Worm (Caenorhabditis elegans) whole organism, L4 larva: ENCODE measurements around the gene EEED8.18.
A peak's percentile ranks its signal among the peaks of the same experiment; 100 is the strongest.

Experiments used
- F10B5.3 ChIP-seq: sonication (generic microtip); optimal IDR thresholded peaks from 2 replicates; lab custom pipeline; 2016; ENCODE audit warnings: mild to moderate bottlenecking, missing genetic modification characterization, missing compliant biosample characterization
- F26F4.8 ChIP-seq: fragments of 200-800 bp; sonication (Bioruptor generic); conservative IDR thresholded peaks from 2 replicates; pipeline ENCODE4 v1.3.6; 2022; ENCODE audit warnings: missing genetic modification characterization, missing compliant biosample characterization
- F44E2.7 ChIP-seq: fragments of 200-800 bp; sonication (Bioruptor generic); IDR thresholded peaks from 2 replicates; pipeline ENCODE4 v2.1.2; 2022; ENCODE audit warnings: missing genetic modification characterization, missing compliant biosample characterization
- F49E8.2 ChIP-seq: sonication (generic microtip); optimal IDR thresholded peaks from 2 replicates; lab custom pipeline; 2016; ENCODE audit warnings: missing compliant biosample characterization, mild to moderate bottlenecking, missing genetic modification characterization, borderline replicate concordance
- T26A8.4 ChIP-seq: fragments of 200-800 bp; sonication (Bioruptor generic); IDR thresholded peaks from 2 replicates; pipeline ENCODE4 v1.3.6; 2022; ENCODE audit warnings: missing genetic modification characterization, missing compliant biosample characterization
- Y105C5A.15 ChIP-seq: fragments of 200-800 bp; sonication (Bioruptor generic); IDR thresholded peaks from 2 replicates; pipeline ENCODE4 v1.3.6; 2022; ENCODE audit warnings: missing genetic modification characterization, missing compliant biosample characterization
- Y75B8A.6 ChIP-seq: fragments of 200-800 bp; sonication (Bioruptor generic); IDR thresholded peaks from 2 replicates; pipeline ENCODE4 v1.3.6; 2022; ENCODE audit warnings: missing genetic modification reagents, missing genetic modification characterization, missing compliant biosample characterization
- ZK546.5 ChIP-seq, 2 experiments: sonication (generic microtip); optimal IDR thresholded peaks; 2 replicates each; lab custom pipeline; 2017; ENCODE audit warnings: missing biosample characterization in 2 of 2, missing genetic modification characterization in 2 of 2
- aha-1 ChIP-seq: fragments of 150-350 bp; peaks from one replicate; lab custom pipeline; 2014; ENCODE audit warnings: missing biosample characterization, missing genetic modification characterization
- aly-2 ChIP-seq: sonication (generic microtip); optimal IDR thresholded peaks from 2 replicates; lab custom pipeline; 2018; ENCODE audit warnings: missing biosample characterization, missing genetic modification characterization
- ceh-62 ChIP-seq: sonication (generic microtip); optimal IDR thresholded peaks from 2 replicates; lab custom pipeline; 2017; ENCODE audit warnings: missing biosample characterization, missing genetic modification characterization
- ces-1 ChIP-seq: fragments of 150-350 bp; sonication (generic microtip); optimal IDR thresholded peaks from 4 replicates; lab custom pipeline; 2014; ENCODE audit warnings: missing biosample characterization, missing genetic modification reagents, missing genetic modification characterization
- daf-12 ChIP-seq: fragments of 150-350 bp; optimal IDR thresholded peaks from 2 replicates; lab custom pipeline; 2014; ENCODE audit warnings: missing biosample characterization, missing genetic modification reagents, missing genetic modification characterization
- daf-16 ChIP-seq, 3 experiments: sonication (generic microtip); optimal IDR thresholded peaks; 2 replicates each; lab custom pipeline; 2016 to 2017; ENCODE audit warnings: missing genetic modification characterization in 3 of 3, missing genetic modification reagents in 3 of 3, mild to moderate bottlenecking in 2 of 3, missing compliant biosample characterization in 2 of 3, missing biosample characterization in 1 of 3, moderate library complexity in 1 of 3
- daf-8 ChIP-seq: fragments of 200-800 bp; sonication (Bioruptor generic); IDR thresholded peaks from 2 replicates; pipeline ENCODE4 v1.3.6; 2022; ENCODE audit warnings: missing genetic modification characterization, missing compliant biosample characterization
- dmd-6 ChIP-seq: fragments of 200-800 bp; sonication (Bioruptor generic); IDR thresholded peaks from 2 replicates; pipeline ENCODE4 v1.3.6; 2022; ENCODE audit warnings: missing genetic modification reagents, missing genetic modification characterization, missing compliant biosample characterization
- dpl-1 ChIP-seq: fragments of 150-350 bp; optimal IDR thresholded peaks from 2 replicates; lab custom pipeline; 2014; ENCODE audit warnings: missing biosample characterization, missing genetic modification reagents, missing genetic modification characterization
- duxl-1 ChIP-seq: sonication (generic microtip); optimal IDR thresholded peaks from 2 replicates; lab custom pipeline; 2016; ENCODE audit warnings: mild to moderate bottlenecking, missing genetic modification characterization, moderate library complexity, missing compliant biosample characterization; ENCODE audit not compliant: poor library complexity
- dve-1 ChIP-seq: sonication (generic microtip); optimal IDR thresholded peaks from 2 replicates; lab custom pipeline; 2017; ENCODE audit warnings: antibody characterized with exemption, mild to moderate bottlenecking, missing genetic modification characterization, missing compliant biosample characterization; ENCODE audit not compliant: insufficient read depth
- fkh-10 ChIP-seq: fragments of 150-350 bp; optimal IDR thresholded peaks from 2 replicates; lab custom pipeline; 2014; ENCODE audit warnings: missing biosample characterization, missing genetic modification reagents, missing genetic modification characterization
- fos-1 ChIP-seq: fragments of 150-350 bp; optimal IDR thresholded peaks from 2 replicates; lab custom pipeline; 2014; ENCODE audit warnings: missing biosample characterization, missing genetic modification characterization
- hif-1 ChIP-seq, 2 experiments: sonication (generic microtip); optimal IDR thresholded peaks; 2 replicates each; lab custom pipeline; 2016 to 2017; ENCODE audit warnings: missing compliant biosample characterization in 2 of 2, missing genetic modification characterization in 2 of 2, missing genetic modification reagents in 2 of 2, missing genotype in 2 of 2, mild to moderate bottlenecking in 1 of 2
- hmg-1.1 ChIP-seq: fragments of 200-800 bp; sonication (Bioruptor generic); IDR thresholded peaks from 2 replicates; pipeline ENCODE4 v1.3.6; 2022; ENCODE audit warnings: missing genetic modification reagents, missing genetic modification characterization, missing compliant biosample characterization
- lin-1 ChIP-seq: fragments of 200-800 bp; sonication (Bioruptor generic); IDR thresholded peaks from 2 replicates; pipeline ENCODE4 v1.3.6; 2022; ENCODE audit warnings: missing genetic modification reagents, missing genetic modification characterization, missing compliant biosample characterization
- lin-29 ChIP-seq: fragments of 200-800 bp; sonication (Bioruptor generic); IDR thresholded peaks from 2 replicates; pipeline ENCODE4 v1.3.6; 2022; ENCODE audit warnings: missing genetic modification reagents, missing genetic modification characterization, missing compliant biosample characterization
- lin-38 ChIP-seq: fragments of 200-800 bp; sonication (Bioruptor generic); IDR thresholded peaks from 2 replicates; pipeline ENCODE4 v1.3.6; 2022; ENCODE audit warnings: missing genetic modification reagents, missing genetic modification characterization, missing compliant biosample characterization
- madf-5 ChIP-seq, 2 experiments: fragments of 200-800 bp; sonication (Bioruptor generic); IDR thresholded peaks; 2 replicates each; pipeline ENCODE4 v1.3.6; 2022; ENCODE audit warnings: missing compliant biosample characterization in 2 of 2, missing genetic modification characterization in 2 of 2
- madf-9 ChIP-seq: fragments of 200-800 bp; sonication (Bioruptor generic); conservative IDR thresholded peaks from 2 replicates; pipeline ENCODE4 v1.3.6; 2022; ENCODE audit warnings: missing genetic modification reagents, missing genetic modification characterization, missing compliant biosample characterization
- mdl-1 ChIP-seq, 2 experiments: fragments of 150-350 bp in 1 of 2; sonication (generic microtip) in 1 of 2; optimal IDR thresholded peaks; 2 replicates each; lab custom pipeline; 2014 to 2017; ENCODE audit warnings: missing biosample characterization in 2 of 2, missing genetic modification characterization in 2 of 2
- mdt-29 ChIP-seq: fragments of 200-800 bp; sonication (Bioruptor generic); IDR thresholded peaks from 2 replicates; pipeline ENCODE4 v1.3.6; 2022; ENCODE audit warnings: missing genetic modification reagents, missing genetic modification characterization, missing compliant biosample characterization
- mep-1 ChIP-seq: fragments of 150-350 bp; sonication (generic microtip); optimal IDR thresholded peaks from 3 replicates; lab custom pipeline; 2014; ENCODE audit warnings: missing biosample characterization, missing genetic modification characterization
- mes-2 ChIP-seq: sonication (generic microtip); optimal IDR thresholded peaks from 2 replicates; lab custom pipeline; 2016; ENCODE audit warnings: missing genotype, mild to moderate bottlenecking, missing genetic modification characterization, missing compliant biosample characterization; ENCODE audit not compliant: poor library complexity, severe bottlenecking
- mxl-2 ChIP-seq: fragments of 200-800 bp; sonication (Bioruptor generic); conservative IDR thresholded peaks from 2 replicates; pipeline ENCODE4 v1.3.6; 2022; ENCODE audit warnings: missing genetic modification reagents, missing genetic modification characterization, missing compliant biosample characterization
- mxl-3 ChIP-seq: fragments of 200-800 bp; sonication (Bioruptor generic); optimal IDR thresholded peaks from 2 replicates; lab custom pipeline; 2018; ENCODE audit warnings: mild to moderate bottlenecking, missing genetic modification characterization, missing compliant biosample characterization
- nhr-237 ChIP-seq: sonication (generic microtip); optimal IDR thresholded peaks from 2 replicates; lab custom pipeline; 2017; ENCODE audit warnings: missing biosample characterization, missing genetic modification characterization
- nhr-25 ChIP-seq: sonication (generic microtip); optimal IDR thresholded peaks from 2 replicates; lab custom pipeline; 2017; ENCODE audit warnings: missing genetic modification characterization, mild to moderate bottlenecking, missing compliant biosample characterization, antibody characterized with exemption, moderate library complexity, borderline replicate concordance; ENCODE audit not compliant: insufficient read depth
- nhr-28 ChIP-seq: fragments of 150-350 bp; optimal IDR thresholded peaks from 2 replicates; lab custom pipeline; 2014; ENCODE audit warnings: missing biosample characterization, missing genetic modification characterization
- nhr-48 ChIP-seq: sonication (generic microtip); optimal IDR thresholded peaks from 2 replicates; lab custom pipeline; 2016; ENCODE audit warnings: mild to moderate bottlenecking, missing genetic modification characterization, missing compliant biosample characterization
- nhr-76 ChIP-seq: fragments of 150-350 bp; optimal IDR thresholded peaks from 2 replicates; lab custom pipeline; 2014; ENCODE audit warnings: missing biosample characterization, missing genetic modification characterization
- php-3 ChIP-seq: fragments of 200-800 bp; sonication (Bioruptor generic); IDR thresholded peaks from 2 replicates; pipeline ENCODE4 v1.3.6; 2022; ENCODE audit warnings: missing genetic modification reagents, missing genetic modification characterization, missing compliant biosample characterization
- rbr-2 ChIP-seq: sonication (generic microtip); optimal IDR thresholded peaks from 2 replicates; lab custom pipeline; 2016; ENCODE audit warnings: missing genotype, missing genetic modification characterization, missing compliant biosample characterization
- saeg-2 ChIP-seq: fragments of 200-800 bp; sonication (Bioruptor generic); IDR thresholded peaks from 2 replicates; pipeline ENCODE4 v1.3.6; 2022; ENCODE audit warnings: missing genetic modification reagents, missing genetic modification characterization, missing compliant biosample characterization
- set-16 ChIP-seq: fragments of 200-800 bp; sonication (Bioruptor generic); IDR thresholded peaks from 2 replicates; pipeline ENCODE4 v1.3.6; 2022; ENCODE audit warnings: missing genetic modification reagents, missing genetic modification characterization, missing compliant biosample characterization
- snpc-1.2 ChIP-seq: fragments of 200-800 bp; sonication (Bioruptor generic); IDR thresholded peaks from 2 replicates; pipeline ENCODE4 v1.3.6; 2022; ENCODE audit warnings: missing genetic modification reagents, missing genetic modification characterization, missing compliant biosample characterization
- snpc-4 ChIP-seq: fragments of 150-350 bp; optimal IDR thresholded peaks from 2 replicates; lab custom pipeline; 2014; ENCODE audit warnings: missing biosample characterization, missing genetic modification characterization
- unc-62 ChIP-seq, 3 experiments: fragments of 150-350 bp in 1 of 3; sonication (generic microtip); optimal IDR thresholded peaks in 2 of 3; peaks in 1 of 3; 1 replicate in 1 of 3; 2 replicates in 2 of 3; lab custom pipeline; 2014 to 2017; ENCODE audit warnings: missing biosample characterization in 3 of 3, missing genetic modification characterization in 3 of 3, missing genetic modification reagents in 3 of 3, missing genotype in 1 of 3
- zag-1 ChIP-seq: fragments of 150-350 bp; optimal IDR thresholded peaks from 2 replicates; lab custom pipeline; 2014; ENCODE audit warnings: missing biosample characterization, missing genetic modification characterization
- ztf-7 ChIP-seq: fragments of 150-350 bp; optimal IDR thresholded peaks from 2 replicates; lab custom pipeline; 2014; ENCODE audit warnings: missing biosample characterization, missing genetic modification characterization

EEED8.18 gene

ce11 chrII:5373275-5374047 is 38.9 kb downstream of the EEED8.18 start, which contains the start of the genes agt-2 and F09E5.3 (continued):
- TF ChIP-seq ceh-62 (tag; lab: Kevin White, UChicago) (no peak), mdt-29 (GFP tag; lab: Robert Waterston, UW) (no peak), snpc-1.2 (GFP tag; lab: Robert Waterston, UW) (no peak), unc-62 (GFP tag; optimal IDR thresholded peaks at IDR 0.05 in 1 of 2; lab: Kevin White, UChicago) (peak in 1 of 2 experiments; percentile 88), unc-62 (tag; optimal IDR thresholded peaks at IDR 0.05; lab: Kevin White, UChicago) (no peak), nhr-28 (tag; lab: Kevin White, UChicago) (peak; percentile 34), madf-9 (GFP tag; lab: Robert Waterston, UW) (0 out of 2 replicates have a peak, but pooled peaks have one; percentile 17), daf-8 (GFP tag; lab: Robert Waterston, UW) (no peak), fkh-10 (peak; percentile 86), T26A8.4 (GFP tag; lab: Robert Waterston, UW) (peak; percentile 90), duxl-1 (peak; percentile 58), aha-1 (tag; lab: Kevin White, UChicago) (peak; percentile 86), lin-38 (GFP tag; lab: Robert Waterston, UW) (peak; percentile 86), mxl-2 (GFP tag; lab: Robert Waterston, UW) (no peak), madf-5 (GFP tag; IDR thresholded peaks at IDR 0.05; lab: Robert Waterston, UW) (no peak), ces-1 (GFP tag; lab: Kevin White, UChicago) (peak; percentile 32), F26F4.8 (no peak), F10B5.3 (tag; lab: Kevin White, UChicago) (peak; percentile 65), mdl-1 (tag; optimal IDR thresholded peaks at IDR 0.05; lab: Kevin White, UChicago) (peak in 1 of 2 experiments; percentile 42), php-3 (GFP tag; lab: Robert Waterston, UW) (no peak), dpl-1 (GFP tag; lab: Kevin White, UChicago) (peak; percentile 87), ztf-7 (tag; lab: Kevin White, UChicago) (peak; percentile 47), daf-16 (GFP tag; optimal IDR thresholded peaks at IDR 0.05; lab: Kevin White, UChicago) (peak in 1 of 2 experiments; percentile 19), daf-16 (tag; optimal IDR thresholded peaks at IDR 0.05; lab: Kevin White, UChicago) (peak; percentile 19), dmd-6 (peak; percentile 83), zag-1 (tag; lab: Kevin White, UChicago) (no peak), set-16 (GFP tag; lab: Robert Waterston, UW) (no peak), saeg-2 (no peak), Y105C5A.15 (no peak), ZK546.5 (tag; optimal IDR thresholded peaks at IDR 0.05; lab: Kevin White, UChicago) (no peak), nhr-237 (no peak), daf-12 (tag; lab: Kevin White, UChicago) (no peak), F44E2.7 (GFP tag; lab: Robert Waterston, UW) (no peak), nhr-25 (tag; lab: Kevin White, UChicago) (peak; percentile 73), nhr-48 (peak; percentile 67), snpc-4 (tag; lab: Kevin White, UChicago) (no peak), dve-1 (tag; lab: Kevin White, UChicago) (peak; percentile 91), F49E8.2 (tag; lab: Kevin White, UChicago) (no peak), mxl-3 (GFP tag; lab: Kevin White, UChicago) (peak; percentile 62), lin-1 (GFP tag; lab: Robert Waterston, UW) (no peak), mep-1 (tag; lab: Kevin White, UChicago) (peak; percentile 95), Y75B8A.6 (GFP tag; lab: Robert Waterston, UW) (no peak), nhr-76 (no peak), mes-2 (peak; percentile 93), lin-29 (peak; percentile 51; the same call in 1 of the 2 replicates), hif-1 (tag; optimal IDR thresholded peaks at IDR 0.05; lab: Kevin White, UChicago) (peak in 1 of 2 experiments; percentile 58), aly-2 (tag; lab: Kevin White, UChicago) (no peak), hmg-1.1 (GFP tag; lab: Robert Waterston, UW) (peak; percentile 73; the same call in 1 of the 2 replicates), fos-1 (tag; lab: Kevin White, UChicago) (no peak), rbr-2 (tag; lab: Kevin White, UChicago) (peak; percentile 89)
